Worm (Caenorhabditis elegans): ENCODE data around the gene cox-14.

- TF ChIP-seq flt-1 (GFP tag; IDR thresholded peaks at IDR 0.05) (no peak), klf-2 (GFP tag; conservative IDR thresholded peaks at IDR 0.05) (no peak), med-1 (GFP tag; optimal IDR thresholded peaks at IDR 0.05; ENCODE audit: insufficient read depth) (no peak)
Observed at ce11 chrIII:10186160-10186559, 32.6 kb upstream of the cox-14 start, which contains the start of gene unc-47.
